Worm (Caenorhabditis elegans) whole organism, L1 larva: ENCODE data around the gene T12C9.7.
A peak's percentile ranks its signal among the peaks of the same experiment; 100 is the strongest.

ENCODE experiments used
- C04F5.9 ChIP-seq: sonication (generic microtip); optimal IDR thresholded peaks from 2 replicates; lab custom pipeline; 2016; ENCODE audit warnings: missing genetic modification characterization, missing compliant biosample characterization
- C34B4.2 ChIP-seq: sonication (generic microtip); optimal IDR thresholded peaks from 2 replicates; lab custom pipeline; 2017; ENCODE audit warnings: mild to moderate bottlenecking, missing genetic modification characterization, missing compliant biosample characterization
- aha-1 ChIP-seq: fragments of 150-350 bp; optimal IDR thresholded peaks from 2 replicates; lab custom pipeline; 2014; ENCODE audit warnings: missing biosample characterization, missing genetic modification characterization
- alr-1 ChIP-seq: fragments of 200-800 bp; sonication (Bioruptor generic); optimal IDR thresholded peaks from 2 replicates; lab custom pipeline; 2018; ENCODE audit warnings: borderline replicate concordance, mild to moderate bottlenecking, missing genetic modification characterization, missing compliant biosample characterization
- aly-2 ChIP-seq: fragments of 150-350 bp; optimal IDR thresholded peaks from 2 replicates; lab custom pipeline; 2014; ENCODE audit warnings: missing biosample characterization, missing genetic modification characterization
- ama-1 ChIP-seq: fragments of 150-350 bp; optimal IDR thresholded peaks from 2 replicates; lab custom pipeline; 2014
- ceh-8 ChIP-seq: fragments of 200-800 bp; sonication (Bioruptor generic); optimal IDR thresholded peaks from 2 replicates; lab custom pipeline; 2018; ENCODE audit warnings: mild to moderate bottlenecking, missing genetic modification characterization, moderate library complexity, missing compliant biosample characterization
- ceh-82 ChIP-seq, 3 experiments: fragments of 150-350 bp in 1 of 3; sonication (generic microtip) in 2 of 3; optimal IDR thresholded peaks; 2 replicates each; lab custom pipeline; 2014 to 2017; ENCODE audit warnings: missing biosample characterization in 3 of 3, missing genetic modification characterization in 3 of 3
- ceh-90 ChIP-seq: sonication (generic microtip); optimal IDR thresholded peaks from 2 replicates; lab custom pipeline; 2016; ENCODE audit warnings: missing genetic modification characterization, missing compliant biosample characterization
- efl-1 ChIP-seq, 4 experiments: fragments of 150-350 bp; optimal IDR thresholded peaks in 3 of 4; peaks in 1 of 4; 1 replicate in 1 of 4; 2 replicates in 3 of 4; lab custom pipeline; 2014; ENCODE audit warnings: missing biosample characterization in 2 of 4, missing genetic modification characterization in 2 of 4, missing genetic modification reagents in 2 of 4
- efl-3 ChIP-seq: fragments of 200-800 bp; sonication (Bioruptor generic); optimal IDR thresholded peaks from 2 replicates; lab custom pipeline; 2018; ENCODE audit warnings: mild to moderate bottlenecking, missing genetic modification characterization, missing compliant biosample characterization
- egl-27 ChIP-seq, 2 experiments: fragments of 150-350 bp in 1 of 2; sonication (generic microtip); optimal IDR thresholded peaks; 3 replicates each; lab custom pipeline; 2017 to 2018; ENCODE audit warnings: missing biosample characterization in 2 of 2, missing genetic modification characterization in 2 of 2, missing genetic modification reagents in 2 of 2
- ets-5 ChIP-seq: fragments of 200-800 bp; sonication (Bioruptor generic); IDR thresholded peaks from 2 replicates; pipeline ENCODE4 v1.3.6; 2022; ENCODE audit warnings: missing genetic modification characterization, missing compliant biosample characterization
- fkh-10 ChIP-seq: sonication (generic microtip); optimal IDR thresholded peaks from 2 replicates; lab custom pipeline; 2017; ENCODE audit warnings: missing biosample characterization, missing genetic modification reagents, missing genetic modification characterization
- hlh-17 ChIP-seq: fragments of 200-800 bp; sonication (Bioruptor generic); optimal IDR thresholded peaks from 2 replicates; lab custom pipeline; 2018; ENCODE audit warnings: missing genetic modification characterization, mild to moderate bottlenecking, missing compliant biosample characterization, moderate library complexity, borderline replicate concordance
- hlh-4 ChIP-seq: sonication (generic microtip); optimal IDR thresholded peaks from 2 replicates; lab custom pipeline; 2016; ENCODE audit warnings: mild to moderate bottlenecking, missing genetic modification characterization, missing compliant biosample characterization
- jun-1 ChIP-seq: fragments of 150-350 bp; optimal IDR thresholded peaks from 2 replicates; lab custom pipeline; 2014; ENCODE audit warnings: missing biosample characterization, missing genetic modification reagents, missing genetic modification characterization
- lin-35 ChIP-seq, 2 experiments: fragments of 150-350 bp; optimal IDR thresholded peaks; 2 replicates each; lab custom pipeline; 2014; ENCODE audit warnings: missing biosample characterization in 2 of 2, missing genetic modification characterization in 2 of 2, missing genetic modification reagents in 2 of 2
- lir-3 ChIP-seq: sonication (generic microtip); optimal IDR thresholded peaks from 2 replicates; lab custom pipeline; 2016; ENCODE audit warnings: mild to moderate bottlenecking, missing genetic modification characterization, moderate library complexity, missing compliant biosample characterization; ENCODE audit not compliant: poor library complexity
- nhr-11 ChIP-seq: fragments of 150-350 bp; optimal IDR thresholded peaks from 2 replicates; lab custom pipeline; 2014; ENCODE audit warnings: missing biosample characterization, missing genetic modification characterization
- nhr-12 ChIP-seq: sonication (generic microtip); optimal IDR thresholded peaks from 2 replicates; lab custom pipeline; 2017; ENCODE audit warnings: missing biosample characterization, missing genetic modification characterization
- nhr-20 ChIP-seq: sonication (generic microtip); optimal IDR thresholded peaks from 2 replicates; lab custom pipeline; 2016; ENCODE audit warnings: mild to moderate bottlenecking, missing genetic modification characterization, missing compliant biosample characterization
- nhr-76 ChIP-seq: sonication (generic microtip); optimal IDR thresholded peaks from 2 replicates; lab custom pipeline; 2017; ENCODE audit warnings: missing biosample characterization, missing genetic modification characterization
- nhr-77 ChIP-seq: fragments of 150-350 bp; optimal IDR thresholded peaks from 2 replicates; lab custom pipeline; 2014; ENCODE audit warnings: missing biosample characterization, missing genetic modification characterization
- nhr-90 ChIP-seq: sonication (generic microtip); optimal IDR thresholded peaks from 2 replicates; lab custom pipeline; 2016; ENCODE audit warnings: mild to moderate bottlenecking, missing genetic modification characterization, missing compliant biosample characterization; ENCODE audit not compliant: poor library complexity
- snpc-4 ChIP-seq: fragments of 150-350 bp; optimal IDR thresholded peaks from 2 replicates; lab custom pipeline; 2014; ENCODE audit warnings: missing biosample characterization, missing genetic modification characterization
- snu-23 ChIP-seq: sonication (generic microtip); optimal IDR thresholded peaks from 2 replicates; lab custom pipeline; 2016; ENCODE audit warnings: missing genetic modification characterization, missing compliant biosample characterization
- sptf-1 ChIP-seq: fragments of 150-350 bp; optimal IDR thresholded peaks from 2 replicates; lab custom pipeline; 2014; ENCODE audit warnings: missing biosample characterization, missing genetic modification characterization
- swsn-7 ChIP-seq: sonication (generic microtip); optimal IDR thresholded peaks from 2 replicates; lab custom pipeline; 2016; ENCODE audit warnings: missing genetic modification characterization, missing compliant biosample characterization
- tbx-2 ChIP-seq: sonication (generic microtip); optimal IDR thresholded peaks from 2 replicates; lab custom pipeline; 2016; ENCODE audit warnings: missing genetic modification characterization, missing compliant biosample characterization
- tlp-1 ChIP-seq: fragments of 150-350 bp; optimal IDR thresholded peaks from 2 replicates; lab custom pipeline; 2014; ENCODE audit warnings: missing biosample characterization, missing genetic modification characterization
- unc-62 ChIP-seq: fragments of 150-350 bp; optimal IDR thresholded peaks from 2 replicates; lab custom pipeline; 2014; ENCODE audit warnings: missing biosample characterization, missing genetic modification reagents, missing genetic modification characterization
- unc-86 ChIP-seq: sonication (generic microtip); optimal IDR thresholded peaks from 2 replicates; lab custom pipeline; 2016; ENCODE audit warnings: missing genetic modification characterization, missing compliant biosample characterization
- unc-98 ChIP-seq: fragments of 200-800 bp; sonication (Bioruptor generic); IDR thresholded peaks from 2 replicates; pipeline ENCODE4 v1.3.6; 2022; ENCODE audit warnings: missing genetic modification characterization, missing compliant biosample characterization
- xbp-1 ChIP-seq: sonication (generic microtip); optimal IDR thresholded peaks from 2 replicates; lab custom pipeline; 2016; ENCODE audit warnings: missing genetic modification characterization, missing compliant biosample characterization
- zag-1 ChIP-seq: fragments of 150-350 bp; optimal IDR thresholded peaks from 2 replicates; lab custom pipeline; 2014; ENCODE audit warnings: missing biosample characterization, missing genetic modification characterization
- zip-4 ChIP-seq: fragments of 200-800 bp; sonication (Bioruptor generic); optimal IDR thresholded peaks from 2 replicates; lab custom pipeline; 2018; ENCODE audit warnings: mild to moderate bottlenecking, missing genetic modification characterization, moderate library complexity, missing compliant biosample characterization
- ztf-11 ChIP-seq, 2 experiments: sonication (generic microtip); optimal IDR thresholded peaks; 2 replicates each; lab custom pipeline; 2016 to 2017; ENCODE audit warnings: missing genetic modification characterization in 2 of 2, missing biosample characterization in 1 of 2, missing compliant biosample characterization in 1 of 2

Gene T12C9.7

DNA sequence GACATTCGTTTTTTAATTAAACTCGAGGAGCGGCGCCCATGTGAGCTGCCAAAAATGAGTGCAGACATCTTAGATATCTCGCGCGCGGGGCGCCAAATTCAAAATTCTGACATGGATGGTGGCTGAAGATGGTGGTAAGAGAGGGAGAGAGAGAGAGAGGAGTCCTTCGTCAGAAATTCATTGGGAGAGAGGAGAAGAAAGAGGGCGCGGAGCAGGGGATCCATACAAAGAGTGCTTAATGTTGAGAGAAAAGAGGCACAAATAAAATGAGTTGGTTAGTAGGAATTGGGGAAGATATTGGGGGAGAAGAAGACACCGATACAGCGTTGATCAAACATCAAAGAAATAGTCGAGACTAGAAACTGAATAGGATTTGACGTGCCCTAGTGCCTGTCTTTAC is 7.3 kb downstream of the T12C9.7 start (continued):
- TF ChIP-seq fkh-10 (GFP tag; lab: Kevin White, UChicago) (no peak), lin-35 (GFP tag; optimal IDR thresholded peaks at IDR 0.05; lab: Kevin White, UChicago) (peak in 1 of 2 experiments; percentile 34), ets-5 (GFP tag; lab: Robert Waterston, UW) (no peak), hlh-17 (no peak), egl-27 (tag; optimal IDR thresholded peaks at IDR 0.05; lab: Kevin White, UChicago) (no peak), hlh-4 (tag; lab: Kevin White, UChicago) (no peak), alr-1 (tag; lab: Kevin White, UChicago) (no peak), jun-1 (tag; lab: Kevin White, UChicago) (no peak)

- TF ChIP-seq fkh-10 (GFP tag; lab: Kevin White, UChicago) (no peak), nhr-12 (no peak), nhr-76 (tag; lab: Kevin White, UChicago) (no peak), tbx-2 (tag; lab: Kevin White, UChicago) (no peak), ceh-8 (GFP tag; lab: Kevin White, UChicago) (no peak), nhr-90 (tag; lab: Kevin White, UChicago) (no peak), efl-3 (GFP tag; lab: Kevin White, UChicago) (no peak), ets-5 (GFP tag; lab: Robert Waterston, UW) (no peak)
Observed at ce11 chrII:4453051-4453450, 7.7 kb downstream of the T12C9.7 start, which contains the start of gene twk-2. TSS of gene twk-2 (minus strand) at chrII:4453151.

DNA sequence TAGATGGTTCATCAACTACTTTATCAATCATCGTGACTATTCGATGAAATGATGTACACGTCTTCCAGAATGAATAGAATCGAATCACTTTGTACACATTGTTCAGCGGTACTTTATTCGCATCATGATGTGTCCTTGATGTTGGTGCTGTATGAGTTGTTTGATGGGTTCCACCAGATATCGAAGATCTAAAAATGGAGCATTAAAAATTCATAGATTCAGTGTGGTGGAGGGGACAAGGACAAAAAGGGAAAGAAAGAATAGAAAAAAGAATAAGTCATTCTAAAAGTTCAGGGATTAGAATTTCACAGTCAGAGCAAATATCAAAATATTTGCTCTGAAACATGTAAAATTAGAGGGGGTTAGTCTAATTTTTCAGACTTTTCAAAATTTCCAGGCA is 15.9 kb downstream of the T12C9.7 start:
- TF ChIP-seq C04F5.9 (tag; lab: Kevin White, UChicago): no peak
- no peak for TF ChIP-seq unc-98 (GFP tag; lab: Robert Waterston, UW)
- TF ChIP-seq ceh-90 (tag; lab: Kevin White, UChicago): no peak
- TF ChIP-seq egl-27 (tag; optimal IDR thresholded peaks at IDR 0.05; lab: Kevin White, UChicago): no peak
- no peak for TF ChIP-seq tlp-1 (tag; lab: Kevin White, UChicago)
- no peak for TF ChIP-seq sptf-1 (tag; lab: Kevin White, UChicago)
- no peak for TF ChIP-seq zag-1
- TF ChIP-seq efl-1 (optimal IDR thresholded peaks at IDR 0.05; lab: Kevin White, UChicago): no peak
- TF ChIP-seq efl-1 (GFP tag; optimal IDR thresholded peaks at IDR 0.05 in 1 of 2; lab: Kevin White, UChicago): no peak
- TF ChIP-seq fkh-10 (GFP tag; lab: Kevin White, UChicago): no peak
- no peak for TF ChIP-seq lir-3
- TF ChIP-seq swsn-7 (tag; lab: Kevin White, UChicago): no peak
- TF ChIP-seq snu-23 (GFP tag; lab: Kevin White, UChicago): no peak
- TF ChIP-seq ztf-11 (tag; optimal IDR thresholded peaks at IDR 0.05; lab: Kevin White, UChicago): no peak

- TF ChIP-seq nhr-20 (tag; lab: Kevin White, UChicago) (no peak), aha-1 (tag; lab: Kevin White, UChicago) (no peak), ama-1 (lab: Kevin White, UChicago) (no peak), efl-3 (GFP tag; lab: Kevin White, UChicago) (no peak), nhr-11 (tag; lab: Kevin White, UChicago) (no peak), C34B4.2 (tag; lab: Kevin White, UChicago) (no peak), egl-27 (tag; optimal IDR thresholded peaks at IDR 0.05; lab: Kevin White, UChicago) (no peak)
- TF ChIP-seq, all 84 proteins: peak for 0
Observed at ce11 chrII:4441278-4441677, 19.5 kb downstream of the T12C9.7 start.

DNA sequence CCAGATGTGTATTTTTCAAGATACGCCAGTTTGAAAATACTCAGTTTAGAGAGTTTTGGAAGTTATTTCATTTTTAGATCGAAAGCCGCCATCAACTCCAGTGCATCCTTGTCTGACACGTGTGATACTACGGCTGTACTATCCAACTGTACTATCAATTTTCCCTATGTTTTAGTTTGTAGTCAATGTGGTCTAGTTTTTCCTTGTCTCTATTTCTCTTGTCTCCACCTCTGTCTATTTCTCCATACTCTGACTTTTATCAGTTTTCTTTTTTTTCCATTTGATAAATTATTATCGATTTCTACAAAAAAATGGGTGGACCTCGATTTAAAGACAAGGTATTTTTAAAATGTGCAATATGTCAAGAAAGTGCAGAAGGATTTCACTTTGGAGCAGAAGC is 22.1 kb downstream of the T12C9.7 start, which contains the start of gene nhr-16:
Gene nhr-16, plus strand, starts transcription at position 205 of the 400 bp plus-strand sequence.
- no peak for TF ChIP-seq nhr-77
- no peak for TF ChIP-seq unc-86
- no peak for TF ChIP-seq xbp-1 (tag; lab: Kevin White, UChicago)
- no peak for TF ChIP-seq zip-4
- TF ChIP-seq ceh-82 (tag; optimal IDR thresholded peaks at IDR 0.05; lab: Kevin White, UChicago): no peak
- TF ChIP-seq snpc-4: no peak
- TF ChIP-seq aly-2 (tag; lab: Kevin White, UChicago): no peak
- no peak for TF ChIP-seq unc-62 (GFP tag; lab: Kevin White, UChicago)
- TF ChIP-seq sptf-1 (tag; lab: Kevin White, UChicago): no peak
